Worm (Caenorhabditis elegans) whole organism, L1 larva: ENCODE measurements around the gene col-69.
A peak's percentile ranks its signal among the peaks of the same experiment; 100 is the strongest.

Experiments used
- elt-3 ChIP-seq, 6 experiments: fragments of 150-350 bp in 1 of 6; sonication (generic microtip); optimal IDR thresholded peaks; 2 replicates each; lab custom pipeline; 2017 to 2018; ENCODE audit warnings: missing biosample characterization in 6 of 6, missing genetic modification characterization in 6 of 6, inconsistent platforms in 1 of 6
- fkh-10 ChIP-seq: sonication (generic microtip); optimal IDR thresholded peaks from 2 replicates; lab custom pipeline; 2017; ENCODE audit warnings: missing biosample characterization, missing genetic modification reagents, missing genetic modification characterization
- isw-1 ChIP-seq: fragments of 200-800 bp; sonication (Bioruptor generic); IDR thresholded peaks from 2 replicates; pipeline ENCODE4 v1.3.6; 2022; ENCODE audit warnings: missing genetic modification characterization, missing compliant biosample characterization
- mef-2 ChIP-seq: fragments of 150-350 bp; optimal IDR thresholded peaks from 2 replicates; lab custom pipeline; 2014; ENCODE audit warnings: missing biosample characterization, missing genetic modification characterization
- nhr-12 ChIP-seq: sonication (generic microtip); optimal IDR thresholded peaks from 2 replicates; lab custom pipeline; 2017; ENCODE audit warnings: missing biosample characterization, missing genetic modification characterization
- pqm-1 ChIP-seq: sonication (generic microtip); optimal IDR thresholded peaks from 3 replicates; lab custom pipeline; 2017; ENCODE audit warnings: missing biosample characterization, missing genetic modification characterization
- swsn-7 ChIP-seq: sonication (generic microtip); optimal IDR thresholded peaks from 2 replicates; lab custom pipeline; 2016; ENCODE audit warnings: missing genetic modification characterization, missing compliant biosample characterization
- unc-62 ChIP-seq: fragments of 150-350 bp; optimal IDR thresholded peaks from 2 replicates; lab custom pipeline; 2014; ENCODE audit warnings: missing biosample characterization, missing genetic modification reagents, missing genetic modification characterization
- ztf-4 ChIP-seq: fragments of 150-350 bp; optimal IDR thresholded peaks from 2 replicates; lab custom pipeline; 2014; ENCODE audit warnings: missing biosample characterization, missing genetic modification characterization

- TF ChIP-seq unc-62 (no peak), pqm-1 (no peak), ztf-4 (no peak), mef-2 (tag; lab: Kevin White, UChicago) (no peak), isw-1 (no peak), elt-3 (tag; optimal IDR thresholded peaks at IDR 0.05; lab: Kevin White, UChicago) (peak in 2 of 6 experiments; percentile 11 to 35), fkh-10 (GFP tag; lab: Kevin White, UChicago) (no peak), swsn-7 (tag; lab: Kevin White, UChicago) (no peak), nhr-12 (tag; lab: Kevin White, UChicago) (no peak)
Observed at ce11 chrII:300977-301772, 4.4 kb downstream of the col-69 start, which contains the start of gene K01A2.5.
